Worm (Caenorhabditis elegans): Measurements from ENCODE around the gene F46B6.9.

The F46B6.9 gene

ce11 chrV:9835945-9836344 lies 39.3 kb downstream of the F46B6.9 start, which contains the start of gene sru-38:
Gene sru-38 (minus strand): TSS chrV:9836045.
- TF ChIP-seq nhr-76 (tag; optimal IDR thresholded peaks at IDR 0.05) (no peak), nhr-11 (tag; optimal IDR thresholded peaks at IDR 0.05) (no peak), daf-12 (tag; optimal IDR thresholded peaks at IDR 0.05) (no peak), R02D3.7 (tag; optimal IDR thresholded peaks at IDR 0.05) (no peak), ZK546.5 (tag; optimal IDR thresholded peaks at IDR 0.05) (no peak), egl-27 (tag; optimal IDR thresholded peaks at IDR 0.05) (no peak), fkh-10 (GFP tag; optimal IDR thresholded peaks at IDR 0.05) (no peak), nhr-237 (tag; optimal IDR thresholded peaks at IDR 0.05) (no peak), unc-39 (tag; optimal IDR thresholded peaks at IDR 0.05) (no peak), unc-62 (GFP tag; optimal IDR thresholded peaks at IDR 0.05) (no peak), nhr-67 (tag; optimal IDR thresholded peaks at IDR 0.05) (no peak), aly-2 (tag; optimal IDR thresholded peaks at IDR 0.05) (no peak), fos-1 (tag; optimal IDR thresholded peaks at IDR 0.05) (no peak), ceh-82 (tag; optimal IDR thresholded peaks at IDR 0.05) (no peak), jun-1 (tag; optimal IDR thresholded peaks at IDR 0.05) (no peak), egl-5 (tag; optimal IDR thresholded peaks at IDR 0.05) (no peak), nhr-23 (tag; optimal IDR thresholded peaks at IDR 0.05) (no peak), ama-1 (optimal IDR thresholded peaks at IDR 0.05) (no peak)

- TF ChIP-seq elt-3 (tag; optimal IDR thresholded peaks at IDR 0.05) (no peak), nhr-23 (tag; optimal IDR thresholded peaks at IDR 0.05) (no peak), zag-1 (tag; optimal IDR thresholded peaks at IDR 0.05) (no peak), lsy-12 (tag; optimal IDR thresholded peaks at IDR 0.05) (no peak), ZK546.5 (tag; optimal IDR thresholded peaks at IDR 0.05) (no peak), mml-1 (tag; optimal IDR thresholded peaks at IDR 0.05) (no peak), ceh-82 (tag; optimal IDR thresholded peaks at IDR 0.05) (no peak), daf-12 (tag; optimal IDR thresholded peaks at IDR 0.05) (no peak), nhr-25 (tag; optimal IDR thresholded peaks at IDR 0.05) (no peak), fkh-10 (GFP tag; optimal IDR thresholded peaks at IDR 0.05) (no peak), mdl-1 (tag; optimal IDR thresholded peaks at IDR 0.05) (no peak), unc-39 (tag; optimal IDR thresholded peaks at IDR 0.05) (no peak), nhr-12 (tag; optimal IDR thresholded peaks at IDR 0.05) (no peak), fos-1 (tag; optimal IDR thresholded peaks at IDR 0.05) (no peak), nfya-1 (tag; optimal IDR thresholded peaks at IDR 0.05; ENCODE audit: insufficient read depth) (no peak), ceh-9 (tag; optimal IDR thresholded peaks at IDR 0.05) (no peak), snpc-4 (tag; optimal IDR thresholded peaks at IDR 0.05) (no peak), nhr-43 (tag; optimal IDR thresholded peaks at IDR 0.05; ENCODE audit: poor library complexity, severe bottlenecking) (no peak), nhr-237 (tag; optimal IDR thresholded peaks at IDR 0.05) (no peak)
Measured at ce11 chrV:9837679-9838078, 41.0 kb downstream of the F46B6.9 start, which contains the start of gene srsx-21. Gene srsx-21 (plus strand): TSS chrV:9837979.

ce11 chrV:9841376-9841775 lies 44.7 kb downstream of the F46B6.9 start, which contains the start of gene sru-36:
Gene sru-36 (plus strand): TSS chrV:9841676.
- TF ChIP-seq elt-1 (tag; optimal IDR thresholded peaks at IDR 0.05) = no peak
- TF ChIP-seq zag-1 (tag; optimal IDR thresholded peaks at IDR 0.05) = no peak

- no peak for TF ChIP-seq unc-39 (tag; optimal IDR thresholded peaks at IDR 0.05)
- no peak for TF ChIP-seq fos-1 (tag; optimal IDR thresholded peaks at IDR 0.05)
- TF ChIP-seq nhr-28 (tag; optimal IDR thresholded peaks at IDR 0.05) = no peak
- no peak for TF ChIP-seq egl-27 (tag; optimal IDR thresholded peaks at IDR 0.05)
- no peak for TF ChIP-seq pqm-1 (tag; optimal IDR thresholded peaks at IDR 0.05)
- no peak for TF ChIP-seq ceh-16 (tag; optimal IDR thresholded peaks at IDR 0.05)
- no peak for TF ChIP-seq hmg-11 (tag; optimal IDR thresholded peaks at IDR 0.05)
- TF ChIP-seq aly-2 (tag; optimal IDR thresholded peaks at IDR 0.05) = no peak
- no peak for TF ChIP-seq fkh-2 (tag; optimal IDR thresholded peaks at IDR 0.05)
- no peak for TF ChIP-seq ceh-28 (tag; optimal IDR thresholded peaks at IDR 0.05)
- no peak for TF ChIP-seq snpc-4 (tag; optimal IDR thresholded peaks at IDR 0.05)
- TF ChIP-seq ztf-11 (tag; optimal IDR thresholded peaks at IDR 0.05) = no peak
- TF ChIP-seq eor-1 (tag; optimal IDR thresholded peaks at IDR 0.05) = no peak
- no peak for TF ChIP-seq mml-1 (tag; optimal IDR thresholded peaks at IDR 0.05)
Measured at ce11 chrV:9843376-9843916, 46.8 kb downstream of the F46B6.9 start, which contains the start of gene sru-8. Gene sru-8 (plus strand): TSS chrV:9843866.

All from whole organism, L3 larva.